Fruit fly (Drosophila melanogaster) whole organism, pupa: ENCODE measurements around the gene CG10283.

Experiments
- CG10348 ChIP-seq: fragments of 200-800 bp; sonication (Bioruptor generic); IDR thresholded peaks from 2 replicates; pipeline ENCODE4 v1.3.6; 2022; ENCODE audit warnings: missing biosample characterization, missing genetic modification characterization
- CG12605 ChIP-seq: fragments of 200-800 bp; sonication (Bioruptor generic); IDR thresholded peaks from 2 replicates; pipeline ENCODE4 v1.3.6; 2022; ENCODE audit warnings: missing biosample characterization, missing genetic modification characterization
- CG13204 ChIP-seq: fragments of 200-800 bp; sonication (Bioruptor generic); optimal IDR thresholded peaks from 2 replicates; lab custom pipeline; 2018; ENCODE audit warnings: missing biosample characterization, mild to moderate bottlenecking, missing genetic modification characterization, moderate library complexity
- CG14655 ChIP-seq: fragments of 200-800 bp; sonication (Bioruptor generic); optimal IDR thresholded peaks from 3 replicates; lab custom pipeline; 2017; ENCODE audit warnings: mild to moderate bottlenecking, missing biosample characterization, missing genetic modification reagents, missing genetic modification characterization
- CG15710 ChIP-seq: fragments of 200-800 bp; sonication (Bioruptor generic); optimal IDR thresholded peaks from 2 replicates; lab custom pipeline; 2018; ENCODE audit warnings: missing biosample characterization, mild to moderate bottlenecking, missing genetic modification characterization, moderate library complexity
- CG17806 ChIP-seq: fragments of 200-800 bp; sonication (Bioruptor generic); optimal IDR thresholded peaks from 2 replicates; lab custom pipeline; 2018; ENCODE audit warnings: missing biosample characterization, mild to moderate bottlenecking, missing genetic modification characterization, moderate library complexity
- CG32121 ChIP-seq: fragments of 200-800 bp; sonication (Bioruptor generic); IDR thresholded peaks from 2 replicates; pipeline ENCODE4 v1.3.6; 2022; ENCODE audit warnings: missing biosample characterization, missing genetic modification characterization
- CG34367 ChIP-seq: fragments of 200-800 bp; sonication (Bioruptor generic); optimal IDR thresholded peaks from 2 replicates; lab custom pipeline; 2018; ENCODE audit warnings: missing biosample characterization, mild to moderate bottlenecking, missing genetic modification characterization
- CG4496 ChIP-seq: fragments of 200-800 bp; sonication (Bioruptor generic); IDR thresholded peaks from 3 replicates; pipeline ENCODE4 v1.3.6; 2022; ENCODE audit warnings: missing biosample characterization, missing genetic modification characterization
- CG8159 ChIP-seq: fragments of 200-800 bp; sonication (Bioruptor generic); optimal IDR thresholded peaks from 3 replicates; lab custom pipeline; 2018; ENCODE audit warnings: missing biosample characterization, mild to moderate bottlenecking, missing genetic modification characterization, moderate library complexity
- CG8301 ChIP-seq: fragments of 200-800 bp; sonication (Bioruptor generic); optimal IDR thresholded peaks from 2 replicates; lab custom pipeline; 2018; ENCODE audit warnings: missing biosample characterization, mild to moderate bottlenecking, missing genetic modification characterization
- CG9948 ChIP-seq: fragments of 200-800 bp; sonication (Bioruptor generic); optimal IDR thresholded peaks from 2 replicates; lab custom pipeline; 2018; ENCODE audit warnings: missing biosample characterization, mild to moderate bottlenecking, missing genetic modification characterization, moderate library complexity
- D1 ChIP-seq: fragments of 200-800 bp; sonication (Bioruptor generic); optimal IDR thresholded peaks from 2 replicates; lab custom pipeline; 2018; ENCODE audit warnings: missing biosample characterization, mild to moderate bottlenecking, missing genetic modification characterization, moderate library complexity
- EcR ChIP-seq: fragments of 200-800 bp; sonication (Bioruptor generic); optimal IDR thresholded peaks from 3 replicates; lab custom pipeline; 2019; ENCODE audit warnings: missing biosample characterization, missing genetic modification characterization, mild to moderate bottlenecking, moderate library complexity, missing genetic modification reagents
- Ets98B ChIP-seq: fragments of 200-800 bp; sonication (Bioruptor generic); IDR thresholded peaks from 2 replicates; pipeline ENCODE4 v1.3.6; 2022; ENCODE audit warnings: missing biosample characterization, missing genetic modification characterization
- Pif1A ChIP-seq: fragments of 200-800 bp; sonication (Bioruptor generic); optimal IDR thresholded peaks from 3 replicates; lab custom pipeline; 2016; ENCODE audit warnings: missing biosample characterization, missing genetic modification characterization
- Pif1B ChIP-seq: fragments of 200-800 bp; sonication (Bioruptor generic); optimal IDR thresholded peaks from 3 replicates; lab custom pipeline; 2016; ENCODE audit warnings: missing biosample characterization, missing genetic modification characterization
- Snoo ChIP-seq: fragments of 200-800 bp; sonication (Bioruptor generic); optimal IDR thresholded peaks from 3 replicates; lab custom pipeline; 2017; ENCODE audit warnings: missing biosample characterization, mild to moderate bottlenecking, missing genetic modification characterization, inconsistent platforms
- fd96Ca ChIP-seq: fragments of 200-800 bp; sonication (Bioruptor generic); IDR thresholded peaks from 3 replicates; pipeline ENCODE4 v1.3.6; 2022; ENCODE audit warnings: missing biosample characterization, missing genetic modification characterization
- gl ChIP-seq: fragments of 200-800 bp; sonication (Bioruptor generic); optimal IDR thresholded peaks from 2 replicates; lab custom pipeline; 2018; ENCODE audit warnings: missing biosample characterization, mild to moderate bottlenecking, missing genetic modification characterization
- rn ChIP-seq: fragments of 200-800 bp; sonication (Bioruptor generic); IDR thresholded peaks from 2 replicates; pipeline ENCODE4 v1.3.6; 2022; ENCODE audit warnings: missing biosample characterization, missing genetic modification characterization

Gene CG10283

dm6 chr2L:18468607-18469015, 15.7 kb downstream of the CG10283 start:
- TF ChIP-seq fd96Ca (GFP tag; lab: Robert Waterston, UW) (peak; percentile 75; the same call in 2 of the 3 replicates), rn (peak; percentile 62), gl (tag; lab: Kevin White, UChicago) (no peak), CG8159 (no peak), EcR (GFP tag; lab: Kevin White, UChicago) (peak; percentile 99), Pif1A (GFP tag; lab: Kevin White, UChicago) (peak; percentile 15), CG9948 (no peak), CG32121 (GFP tag; lab: Robert Waterston, UW) (no peak; the same call in 1 of the 2 replicates), CG14655 (GFP tag; lab: Kevin White, UChicago) (peak; percentile 31), CG10348 (GFP tag; lab: Robert Waterston, UW) (no peak), CG4496 (GFP tag; lab: Robert Waterston, UW) (peak; percentile 71), CG8301 (tag; lab: Kevin White, UChicago) (peak; percentile 25), CG34367 (tag; lab: Kevin White, UChicago) (no peak), Ets98B (GFP tag; lab: Robert Waterston, UW) (peak; percentile 79)

dm6 chr2L:18468010-18468409, 16.3 kb downstream of the CG10283 start:
- TF ChIP-seq CG4496 (GFP tag; lab: Robert Waterston, UW) (peak; percentile 7; the same call in 1 of the 3 replicates), CG10348 (GFP tag; lab: Robert Waterston, UW) (no peak), CG17806 (tag; lab: Kevin White, UChicago) (peak; percentile 67), CG14655 (GFP tag; lab: Kevin White, UChicago) (peak; percentile 70), CG34367 (tag; lab: Kevin White, UChicago) (peak; percentile 41), CG9948 (peak; percentile 74), Ets98B (GFP tag; lab: Robert Waterston, UW) (no peak), Pif1B (no peak), D1 (tag; lab: Kevin White, UChicago) (peak; percentile 63), CG32121 (GFP tag; lab: Robert Waterston, UW) (no peak), Snoo (peak; percentile 45), CG8159 (peak; percentile 80), CG13204 (no peak), EcR (GFP tag; lab: Kevin White, UChicago) (no peak), rn (0 out of 2 replicates have a peak, but pooled peaks have one; percentile 12), CG8301 (tag; lab: Kevin White, UChicago) (peak; percentile 48), CG15710 (tag; lab: Kevin White, UChicago) (peak; percentile 58)
- TF ChIP-seq, all 21 proteins: peak for 11

- peak; percentile 37 for TF ChIP-seq CG13204
- TF ChIP-seq fd96Ca (GFP tag; lab: Robert Waterston, UW): peak; percentile 63; the same call in 1 of the 3 replicates
- peak; percentile 33 for TF ChIP-seq EcR (GFP tag; lab: Kevin White, UChicago)
- peak; percentile 56; the same call in 2 of the 3 replicates for TF ChIP-seq CG4496 (GFP tag; lab: Robert Waterston, UW)
- TF ChIP-seq CG10348 (GFP tag; lab: Robert Waterston, UW): no peak
- no peak for TF ChIP-seq CG34367 (tag; lab: Kevin White, UChicago)
- TF ChIP-seq Pif1A (GFP tag; lab: Kevin White, UChicago): peak; percentile 31
- peak; percentile 31; the same call in 1 of the 2 replicates for TF ChIP-seq CG12605 (GFP tag; lab: Robert Waterston, UW)
Measured at dm6 chr2L:18467464-18467863, 16.8 kb downstream of the CG10283 start.

- no peak for TF ChIP-seq Snoo
- no peak for TF ChIP-seq CG17806 (tag; lab: Kevin White, UChicago)
- TF ChIP-seq CG32121 (GFP tag; lab: Robert Waterston, UW): no peak
- 0 out of 3 replicates have a peak, but pooled peaks have one; percentile 10 for TF ChIP-seq fd96Ca (GFP tag; lab: Robert Waterston, UW)
- peak; percentile 77 for TF ChIP-seq EcR (GFP tag; lab: Kevin White, UChicago)
- TF ChIP-seq Ets98B (GFP tag; lab: Robert Waterston, UW): no peak
- TF ChIP-seq D1 (tag; lab: Kevin White, UChicago): no peak
- no peak for TF ChIP-seq CG8159
- no peak for TF ChIP-seq CG9948
- TF ChIP-seq CG15710 (tag; lab: Kevin White, UChicago): no peak
- TF ChIP-seq Pif1B: no peak
- TF ChIP-seq CG34367 (tag; lab: Kevin White, UChicago): no peak
- TF ChIP-seq rn: no peak
- TF ChIP-seq Pif1A (GFP tag; lab: Kevin White, UChicago): no peak
- TF ChIP-seq CG10348 (GFP tag; lab: Robert Waterston, UW): no peak
Measured at dm6 chr2L:18466669-18467068, 17.6 kb downstream of the CG10283 start.

- TF ChIP-seq rn (no peak), CG8159 (peak; percentile 56), CG15710 (tag; lab: Kevin White, UChicago) (peak; percentile 20), CG10348 (GFP tag; lab: Robert Waterston, UW) (no peak), gl (tag; lab: Kevin White, UChicago) (no peak), EcR (GFP tag; lab: Kevin White, UChicago) (no peak), Pif1A (GFP tag; lab: Kevin White, UChicago) (no peak), CG8301 (tag; lab: Kevin White, UChicago) (peak; percentile 51), CG32121 (GFP tag; lab: Robert Waterston, UW) (no peak), Ets98B (GFP tag; lab: Robert Waterston, UW) (no peak), CG17806 (tag; lab: Kevin White, UChicago) (peak; percentile 38), CG12605 (GFP tag; lab: Robert Waterston, UW) (no peak), Pif1B (peak; percentile 44), CG34367 (tag; lab: Kevin White, UChicago) (peak; percentile 16), CG9948 (peak; percentile 41), fd96Ca (GFP tag; lab: Robert Waterston, UW) (no peak), Snoo (peak; percentile 66), D1 (tag; lab: Kevin White, UChicago) (no peak), CG4496 (GFP tag; lab: Robert Waterston, UW) (0 out of 3 replicates have a peak, but pooled peaks have one; percentile 23), CG13204 (no peak), CG14655 (GFP tag; lab: Kevin White, UChicago) (peak; percentile 63)
Measured at dm6 chr2L:18466202-18466591, 18.1 kb downstream of the CG10283 start.
